Worm (Caenorhabditis elegans): ENCODE results near the gene T26A5.6.

DNA sequence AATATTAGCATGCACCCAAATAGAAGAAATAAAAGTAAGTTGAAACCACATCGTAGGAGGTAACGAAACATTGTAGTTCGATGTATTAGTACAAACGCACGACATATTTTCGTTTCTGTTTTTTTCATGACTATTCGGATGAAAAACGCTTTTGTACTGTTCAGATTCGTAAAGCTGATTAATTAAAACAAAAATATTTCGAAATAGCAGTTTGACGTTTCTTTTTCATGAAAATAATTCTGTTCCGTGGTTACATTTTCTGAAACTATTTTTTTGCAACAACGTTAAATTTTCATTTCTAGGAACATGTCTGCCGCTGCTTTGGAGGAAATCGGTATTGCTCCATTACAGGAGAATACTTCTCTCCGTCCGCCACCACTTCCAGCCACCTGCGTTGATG lies 39.0 kb upstream of the T26A5.6 start, which contains the start of gene rpt-3:
- no peak for TF ChIP-seq egrh-3 (GFP tag; IDR thresholded peaks at IDR 0.05)
- no peak for TF ChIP-seq lsl-1 (GFP tag; optimal IDR thresholded peaks at IDR 0.05)
- no peak for TF ChIP-seq pha-4 (tag; optimal IDR thresholded peaks at IDR 0.05)
- no peak for TF ChIP-seq Y79H2A.3 (GFP tag; conservative IDR thresholded peaks at IDR 0.05)
- no peak for TF ChIP-seq Y53G8AR.9 (GFP tag; conservative IDR thresholded peaks at IDR 0.05)
- TF ChIP-seq lin-35 (GFP tag; optimal IDR thresholded peaks at IDR 0.05): no peak
- TF ChIP-seq ama-1 (optimal IDR thresholded peaks at IDR 0.05): no peak
- no peak for TF ChIP-seq ama-1 (GFP tag; optimal IDR thresholded peaks at IDR 0.05)
- no peak for TF ChIP-seq lsy-27 (tag; optimal IDR thresholded peaks at IDR 0.05; ENCODE audit: borderline replicate concordance, insufficient read depth)
- no peak for TF ChIP-seq B0019.2 (GFP tag; conservative IDR thresholded peaks at IDR 0.05)
- TF ChIP-seq let-607 (tag; optimal IDR thresholded peaks at IDR 0.05): no peak
- TF ChIP-seq madf-3 (GFP tag; IDR thresholded peaks at IDR 0.05): no peak
- no peak for TF ChIP-seq snpc-3.4 (tag; optimal IDR thresholded peaks at IDR 0.05)
- no peak for TF ChIP-seq aptf-3 (GFP tag; IDR thresholded peaks at IDR 0.05)
